Fruit fly (Drosophila melanogaster) whole organism, embryonic: ENCODE results near the gene CG6034.

Source experiments
- Adf1 ChIP-seq: fragments of 200-800 bp; sonication (Bioruptor generic); IDR thresholded peaks from 2 replicates; pipeline ENCODE4 v1.3.6; 2022; ENCODE audit warnings: missing biosample characterization, missing genetic modification characterization
- Aef1 ChIP-seq: fragments of 200-800 bp; sonication (Bioruptor generic); IDR thresholded peaks from 3 replicates; pipeline ENCODE4 v1.3.6; 2022; ENCODE audit warnings: missing biosample characterization, missing genetic modification characterization
- Atf-2 ChIP-seq: fragments of 200-800 bp; sonication (Bioruptor generic); optimal IDR thresholded peaks from 2 replicates; lab custom pipeline; 2016; ENCODE audit warnings: missing biosample characterization, missing genetic modification characterization
- CG10147 ChIP-seq: fragments of 200-800 bp; sonication (Bioruptor generic); optimal IDR thresholded peaks from 2 replicates; lab custom pipeline; 2019; ENCODE audit warnings: missing biosample characterization, mild to moderate bottlenecking, missing genetic modification characterization, moderate library complexity
- CG10366 ChIP-seq: fragments of 200-800 bp; sonication (Bioruptor generic); IDR thresholded peaks from 2 replicates; pipeline ENCODE4 v1.3.6; 2022; ENCODE audit warnings: missing biosample characterization, missing genetic modification characterization
- CG10565 ChIP-seq: fragments of 200-800 bp; sonication (Bioruptor generic); optimal IDR thresholded peaks from 3 replicates; lab custom pipeline; 2016; ENCODE audit warnings: missing biosample characterization, mild to moderate bottlenecking, missing genetic modification characterization
- CG11504 ChIP-seq: fragments of 200-800 bp; sonication (Bioruptor generic); optimal IDR thresholded peaks from 3 replicates; lab custom pipeline; 2019; ENCODE audit warnings: missing biosample characterization, mild to moderate bottlenecking, missing genetic modification characterization, moderate library complexity
- CG11560 ChIP-seq: fragments of 200-800 bp; sonication (Bioruptor generic); IDR thresholded peaks from 3 replicates; pipeline ENCODE4 v1.3.6; 2022; ENCODE audit warnings: missing biosample characterization, missing genetic modification characterization
- CG12071 ChIP-seq: fragments of 200-800 bp; sonication (Bioruptor generic); optimal IDR thresholded peaks from 3 replicates; lab custom pipeline; 2018; ENCODE audit warnings: missing biosample characterization, mild to moderate bottlenecking, missing genetic modification characterization
- CG13424 ChIP-seq: fragments of 200-800 bp; sonication (Bioruptor generic); optimal IDR thresholded peaks from 2 replicates; lab custom pipeline; 2019; ENCODE audit warnings: missing biosample characterization, mild to moderate bottlenecking, missing genetic modification characterization, moderate library complexity
- CG13624 ChIP-seq: fragments of 200-800 bp; sonication (Bioruptor generic); optimal IDR thresholded peaks from 2 replicates; lab custom pipeline; 2016; ENCODE audit warnings: missing biosample characterization, missing genetic modification characterization
- CG17186 ChIP-seq: fragments of 200-800 bp; sonication (Bioruptor generic); optimal IDR thresholded peaks from 3 replicates; lab custom pipeline; 2017; ENCODE audit warnings: missing biosample characterization, missing genetic modification reagents, missing genetic modification characterization
- CG17568 ChIP-seq: fragments of 200-800 bp; sonication (Bioruptor generic); optimal IDR thresholded peaks from 2 replicates; lab custom pipeline; 2018; ENCODE audit warnings: missing biosample characterization, mild to moderate bottlenecking, missing genetic modification characterization, moderate library complexity
- CG32767 ChIP-seq: fragments of 200-800 bp; sonication (Bioruptor generic); IDR thresholded peaks from 2 replicates; pipeline ENCODE4 v1.3.6; 2022; ENCODE audit warnings: missing biosample characterization, missing genetic modification characterization
- CG32772 ChIP-seq: fragments of 200-800 bp; sonication (Bioruptor generic); IDR thresholded peaks from 2 replicates; pipeline ENCODE4 v1.3.6; 2022; ENCODE audit warnings: missing biosample characterization, missing genetic modification characterization
- CG33213 ChIP-seq: fragments of 200-800 bp; sonication (Bioruptor generic); optimal IDR thresholded peaks from 3 replicates; lab custom pipeline; 2016; ENCODE audit warnings: missing biosample characterization, missing genetic modification characterization
- CG3407 ChIP-seq: fragments of 200-800 bp; sonication (Bioruptor generic); optimal IDR thresholded peaks from 2 replicates; lab custom pipeline; 2018; ENCODE audit warnings: missing biosample characterization, mild to moderate bottlenecking, missing genetic modification characterization
- CG43689 ChIP-seq: fragments of 200-800 bp; sonication (Bioruptor generic); IDR thresholded peaks from 2 replicates; pipeline ENCODE4 v1.3.6; 2022; ENCODE audit warnings: missing biosample characterization, missing genetic modification characterization
- CG4617 ChIP-seq: fragments of 200-800 bp; sonication (Bioruptor generic); optimal IDR thresholded peaks from 3 replicates; lab custom pipeline; 2016; ENCODE audit warnings: missing biosample characterization, missing genetic modification characterization, borderline replicate concordance
- CG8089 ChIP-seq: fragments of 200-800 bp; sonication (Bioruptor generic); optimal IDR thresholded peaks from 3 replicates; lab custom pipeline; 2016; ENCODE audit warnings: missing biosample characterization, missing genetic modification characterization
- CG8290 ChIP-seq, 3 experiments: fragments of 200-800 bp; sonication (Bioruptor generic); optimal IDR thresholded peaks; 2 replicates each; lab custom pipeline; 2016 to 2019; ENCODE audit warnings: missing biosample characterization in 3 of 3, missing genetic modification characterization in 3 of 3, mild to moderate bottlenecking in 2 of 3, moderate library complexity in 1 of 3
- CG8388 ChIP-seq: fragments of 200-800 bp; sonication (Bioruptor generic); optimal IDR thresholded peaks from 2 replicates; lab custom pipeline; 2019; ENCODE audit warnings: missing biosample characterization, mild to moderate bottlenecking, missing genetic modification characterization, moderate library complexity
- CHES-1-like ChIP-seq: fragments of 200-800 bp; sonication (Bioruptor generic); optimal IDR thresholded peaks from 2 replicates; lab custom pipeline; 2016; ENCODE audit warnings: missing biosample characterization, missing genetic modification characterization
- D19A ChIP-seq: fragments of 200-800 bp; optimal IDR thresholded peaks from 3 replicates; lab custom pipeline; 2019; ENCODE audit warnings: missing biosample characterization, mild to moderate bottlenecking, missing genetic modification characterization, moderate library complexity
- Dek ChIP-seq: fragments of 200-800 bp; sonication (Bioruptor generic); optimal IDR thresholded peaks from 3 replicates; lab custom pipeline; 2019; ENCODE audit warnings: missing biosample characterization, mild to moderate bottlenecking, missing genetic modification characterization, moderate library complexity
- Gug ChIP-seq: fragments of 200-800 bp; sonication (Bioruptor generic); IDR thresholded peaks from 4 replicates; pipeline ENCODE4 v1.3.6; 2022; ENCODE audit warnings: missing biosample characterization, missing genetic modification characterization
- Lpt ChIP-seq: fragments of >200 bp; optimal IDR thresholded peaks from 2 replicates; lab custom pipeline; 2018; ENCODE audit warnings: missing biosample characterization, missing genetic modification characterization
- Med ChIP-seq: fragments of 200-800 bp; sonication (Bioruptor generic); peaks from one replicate; lab custom pipeline; 2016; ENCODE audit warnings: missing biosample characterization, missing genetic modification characterization, mild to moderate bottlenecking, inconsistent platforms, moderate library complexity
- Mrtf ChIP-seq: fragments of 200-800 bp; sonication (Bioruptor generic); IDR thresholded peaks from 3 replicates; pipeline ENCODE4 v1.3.6; 2022; ENCODE audit warnings: missing biosample characterization, missing genetic modification characterization
- Neu2 ChIP-seq: fragments of 200-800 bp; sonication (Bioruptor generic); optimal IDR thresholded peaks from 3 replicates; lab custom pipeline; 2016; ENCODE audit warnings: missing biosample characterization, missing genetic modification characterization, borderline replicate concordance
- NfI ChIP-seq: fragments of 200-800 bp; sonication (Bioruptor generic); optimal IDR thresholded peaks from 3 replicates; lab custom pipeline; 2018; ENCODE audit warnings: missing biosample characterization, mild to moderate bottlenecking, missing genetic modification characterization, moderate library complexity
- PHDP ChIP-seq: fragments of 200-800 bp; sonication (Bioruptor generic); optimal IDR thresholded peaks from 3 replicates; lab custom pipeline; 2018; ENCODE audit warnings: missing biosample characterization, mild to moderate bottlenecking, missing genetic modification characterization, moderate library complexity
- btn ChIP-seq: fragments of 200-800 bp; sonication (Bioruptor generic); optimal IDR thresholded peaks from 2 replicates; lab custom pipeline; 2016; ENCODE audit warnings: missing biosample characterization, missing genetic modification characterization
- crol ChIP-seq: fragments of 200-800 bp; sonication (Bioruptor generic); IDR thresholded peaks from 2 replicates; pipeline ENCODE4 v1.3.6; 2022; ENCODE audit warnings: missing biosample characterization, missing genetic modification characterization
- dpn ChIP-seq, 2 experiments: fragments of 200-800 bp; sonication (Bioruptor generic); optimal IDR thresholded peaks; 3 replicates each; lab custom pipeline; 2016; ENCODE audit warnings: missing biosample characterization in 2 of 2, missing genetic modification characterization in 2 of 2
- dysf ChIP-seq: fragments of 200-800 bp; sonication (Bioruptor generic); IDR thresholded peaks from 3 replicates; pipeline ENCODE4 v1.3.6; 2022; ENCODE audit warnings: missing biosample characterization, missing genetic modification characterization
- gce ChIP-seq: fragments of 200-800 bp; sonication (Bioruptor generic); IDR thresholded peaks from 3 replicates; pipeline ENCODE4 v1.3.6; 2022; ENCODE audit warnings: missing biosample characterization, missing genetic modification characterization
- ind ChIP-seq: fragments of 200-800 bp; sonication (Bioruptor generic); optimal IDR thresholded peaks from 3 replicates; lab custom pipeline; 2016; ENCODE audit warnings: missing biosample characterization, missing genetic modification characterization
- kah ChIP-seq: fragments of 200-800 bp; sonication (Bioruptor generic); optimal IDR thresholded peaks from 2 replicates; lab custom pipeline; 2018; ENCODE audit warnings: missing biosample characterization, mild to moderate bottlenecking, missing genetic modification characterization
- mam ChIP-seq: fragments of 200-800 bp; sonication (Bioruptor generic); optimal IDR thresholded peaks from 3 replicates; lab custom pipeline; 2016; ENCODE audit warnings: missing biosample characterization, missing genetic modification characterization
- nom ChIP-seq: fragments of 200-800 bp; sonication (Bioruptor generic); optimal IDR thresholded peaks from 2 replicates; lab custom pipeline; 2017; ENCODE audit warnings: missing biosample characterization, missing genetic modification characterization, mild to moderate bottlenecking, moderate library complexity, missing genetic modification reagents
- pan ChIP-seq, 4 experiments: fragments of >200 bp in 3 of 4; fragments of 200-800 bp in 1 of 4; sonication (Bioruptor generic) in 1 of 4; optimal IDR thresholded peaks in 3 of 4; IDR thresholded peaks in 1 of 4; 2 replicates each; pipeline versions ENCODE4 v1.3.6 to Lab custom; 2017 to 2022; ENCODE audit warnings: missing biosample characterization in 2 of 4, missing genetic modification characterization in 2 of 4, mixed read lengths in 1 of 4
- scrt ChIP-seq: fragments of 200-800 bp; sonication (Bioruptor generic); optimal IDR thresholded peaks from 2 replicates; lab custom pipeline; 2018; ENCODE audit warnings: missing biosample characterization, mild to moderate bottlenecking, missing genetic modification characterization, moderate library complexity
- seq ChIP-seq: fragments of 200-800 bp; sonication (Bioruptor generic); IDR thresholded peaks from 2 replicates; pipeline ENCODE4 v1.3.6; 2022; ENCODE audit warnings: missing biosample characterization, missing genetic modification characterization
- sim ChIP-seq: fragments of 200-800 bp; sonication (Bioruptor generic); IDR thresholded peaks from 2 replicates; pipeline ENCODE4 v1.3.6; 2022; ENCODE audit warnings: missing biosample characterization, missing genetic modification characterization
- slbo ChIP-seq: fragments of 200-800 bp; sonication (Bioruptor generic); IDR thresholded peaks from 2 replicates; pipeline ENCODE4 v1.3.6; 2022; ENCODE audit warnings: missing biosample characterization, missing genetic modification characterization
- sob ChIP-seq: fragments of 200-800 bp; sonication (Bioruptor generic); IDR thresholded peaks from 2 replicates; pipeline ENCODE4 v1.3.6; 2022; ENCODE audit warnings: missing biosample characterization, missing genetic modification characterization
- stwl ChIP-seq: fragments of 200-800 bp; sonication (Bioruptor generic); optimal IDR thresholded peaks from 3 replicates; lab custom pipeline; 2018; ENCODE audit warnings: missing biosample characterization, mild to moderate bottlenecking, missing genetic modification characterization, moderate library complexity
- trem ChIP-seq: fragments of 200-800 bp; optimal IDR thresholded peaks from 3 replicates; lab custom pipeline; 2019; ENCODE audit warnings: missing biosample characterization, mild to moderate bottlenecking, missing genetic modification characterization, moderate library complexity
- unc-4 ChIP-seq: fragments of 200-800 bp; sonication (Bioruptor generic); IDR thresholded peaks from 2 replicates; pipeline ENCODE4 v1.3.6; 2022; ENCODE audit warnings: missing biosample characterization, missing genetic modification characterization; ENCODE audit not compliant: partially characterized antibody
- vnd ChIP-seq: fragments of 200-800 bp; sonication (Bioruptor generic); IDR thresholded peaks from 3 replicates; pipeline ENCODE4 v1.3.6; 2022; ENCODE audit warnings: missing biosample characterization, missing genetic modification characterization; ENCODE audit not compliant: partially characterized antibody

CG6034 gene

dm6 chr3L:17740471-17740870 is 6.2 kb downstream of the CG6034 start, which contains the start of gene CG7460 (continued):
- TF ChIP-seq gce (GFP tag; lab: Robert Waterston, UW) = no peak
- no peak for TF ChIP-seq stwl
- no peak for TF ChIP-seq CG13624 (GFP tag; lab: Kevin White, UChicago)
- no peak for TF ChIP-seq CG33213 (GFP tag; lab: Kevin White, UChicago)
- no peak for TF ChIP-seq dysf (GFP tag; lab: Robert Waterston, UW)
- TF ChIP-seq CG8388 = no peak
- no peak for TF ChIP-seq CG11504 (tag; lab: Kevin White, UChicago)
- TF ChIP-seq ind (GFP tag; lab: Kevin White, UChicago) = no peak
- TF ChIP-seq PHDP (tag; lab: Kevin White, UChicago) = no peak
- no peak for TF ChIP-seq CG10147 (GFP tag; lab: Kevin White, UChicago)
- no peak for TF ChIP-seq mam (GFP tag; lab: Kevin White, UChicago)
- no peak for TF ChIP-seq slbo (GFP tag; lab: Robert Waterston, UW)
- no peak for TF ChIP-seq CG17186 (GFP tag; lab: Kevin White, UChicago)
- TF ChIP-seq sob = no peak
- peak; percentile 26 for TF ChIP-seq Med
- no peak for TF ChIP-seq Dek (tag; lab: Kevin White, UChicago)
- no peak for TF ChIP-seq scrt (GFP tag; lab: Kevin White, UChicago)
- TF ChIP-seq CG8089 = no peak
- no peak for TF ChIP-seq Lpt (GFP tag; lab: Kevin White, UChicago)
- TF ChIP-seq trem (tag; lab: Kevin White, UChicago) = no peak
- TF ChIP-seq CG13424 = peak; percentile 16
- TF ChIP-seq Gug (GFP tag; lab: Robert Waterston, UW) = no peak
- TF ChIP-seq Aef1 = no peak
- no peak for TF ChIP-seq seq
- TF ChIP-seq crol = no peak
- TF ChIP-seq CG43689 (GFP tag; lab: Robert Waterston, UW) = no peak
- no peak for TF ChIP-seq D19A
- TF ChIP-seq btn (GFP tag; lab: Kevin White, UChicago) = no peak
- TF ChIP-seq Mrtf = no peak
- TF ChIP-seq CHES-1-like (GFP tag; lab: Kevin White, UChicago) = no peak
- TF ChIP-seq CG10366 (GFP tag; lab: Robert Waterston, UW) = no peak
- no peak for TF ChIP-seq Neu2 (GFP tag; lab: Kevin White, UChicago)
- TF ChIP-seq unc-4 (GFP tag; lab: Robert Waterston, UW) = no peak
- TF ChIP-seq Atf-2 = no peak
- peak; percentile 51 for TF ChIP-seq CG12071 (GFP tag; lab: Kevin White, UChicago)
- no peak for TF ChIP-seq CG32772 (GFP tag; lab: Robert Waterston, UW)
- peak; percentile 50 for TF ChIP-seq CG17568 (GFP tag; lab: Kevin White, UChicago)
- peak; percentile 34 for TF ChIP-seq kah (GFP tag; lab: Kevin White, UChicago)
- no peak for TF ChIP-seq NfI (GFP tag; lab: Kevin White, UChicago)
- no peak for TF ChIP-seq CG11560 (tag; lab: Robert Waterston, UW)
- 0 out of 2 replicates have a peak, but pooled peaks have one; percentile 11 for TF ChIP-seq sim (GFP tag; lab: Robert Waterston, UW)
- no peak for TF ChIP-seq CG10565 (GFP tag; lab: Kevin White, UChicago)
- no peak for TF ChIP-seq CG8290 (GFP tag; optimal IDR thresholded peaks at IDR 0.05; lab: Kevin White, UChicago)
- no peak for TF ChIP-seq CG8290 (tag; optimal IDR thresholded peaks at IDR 0.05; lab: Kevin White, UChicago)
- no peak for TF ChIP-seq CG4617
- TF ChIP-seq vnd = no peak
- no peak for TF ChIP-seq nom (GFP tag; lab: Kevin White, UChicago)
- no peak for TF ChIP-seq CG32767
- no peak for TF ChIP-seq pan (optimal IDR thresholded peaks at IDR 0.05; lab: Kevin White, UChicago)
- TF ChIP-seq pan (GFP tag; optimal IDR thresholded peaks at IDR 0.05 in 1 of 2, IDR thresholded peaks at IDR 0.05 in 1 of 2) = no peak
- TF ChIP-seq dpn (GFP tag; optimal IDR thresholded peaks at IDR 0.05; lab: Kevin White, UChicago) = no peak
- TF ChIP-seq CG3407 = no peak
- TF ChIP-seq Adf1 = no peak
